Worm (Caenorhabditis elegans): Measurements from ENCODE around the gene fipr-9.

ce11 chrV:10212027-10212426, 9.4 kb upstream of the fipr-9 start, which contains the start of gene zhit-3:
- no peak for TF ChIP-seq ceh-2 (tag; optimal IDR thresholded peaks at IDR 0.05)
- no peak for TF ChIP-seq ceh-9 (tag; optimal IDR thresholded peaks at IDR 0.05)
- TF ChIP-seq elt-4 (tag; optimal IDR thresholded peaks at IDR 0.05), result no peak
- TF ChIP-seq ceh-48 (tag; optimal IDR thresholded peaks at IDR 0.05), result no peak
- TF ChIP-seq ama-1 (optimal IDR thresholded peaks at IDR 0.05), result no peak
- no peak for TF ChIP-seq ceh-31 (tag; optimal IDR thresholded peaks at IDR 0.05)

Data from whole organism, late embryonic.